Fruit fly (Drosophila melanogaster): Measurements from ENCODE around the gene CG14304.

The CG14304 gene

dm6 chr3R:18585259-18585858 lies 35.8 kb downstream of the CG14304 start (continued):
- no peak for TF ChIP-seq CG6272 (GFP tag; IDR thresholded peaks at IDR 0.05)
- TF ChIP-seq hkb (optimal IDR thresholded peaks at IDR 0.05) = peak; percentile 19
- TF ChIP-seq hkb (GFP tag; IDR thresholded peaks at IDR 0.05) = no peak
- no peak for TF ChIP-seq Sry-δ (GFP tag; optimal IDR thresholded peaks at IDR 0.05)
- peak; percentile 33 for TF ChIP-seq CG2120 (GFP tag; optimal IDR thresholded peaks at IDR 0.05)
- no peak for TF ChIP-seq CG16813 (GFP tag; IDR thresholded peaks at IDR 0.05; ENCODE audit: partially characterized antibody)
- TF ChIP-seq mam (GFP tag; optimal IDR thresholded peaks at IDR 0.05) = peak; percentile 19
- 0 out of 2 replicates have a peak, but pooled peaks have one; percentile 15 for TF ChIP-seq NFAT (GFP tag; IDR thresholded peaks at IDR 0.05)
- TF ChIP-seq NfI (GFP tag; optimal IDR thresholded peaks at IDR 0.05) = peak; percentile 23
- TF ChIP-seq Bteb2 (GFP tag; optimal IDR thresholded peaks at IDR 0.05) = peak; percentile 30
- peak; percentile 33 for TF ChIP-seq MTF-1 (GFP tag; optimal IDR thresholded peaks at IDR 0.05; ENCODE audit: borderline replicate concordance)
- peak; percentile 44 for TF ChIP-seq Dref (GFP tag; IDR thresholded peaks at IDR 0.05)
- no peak for TF ChIP-seq ATbp (GFP tag; optimal IDR thresholded peaks at IDR 0.05)
- TF ChIP-seq bowl (GFP tag; IDR thresholded peaks at IDR 0.05) = no peak
- no peak for TF ChIP-seq sisA (GFP tag; IDR thresholded peaks at IDR 0.05)
- no peak for TF ChIP-seq lola (GFP tag; optimal IDR thresholded peaks at IDR 0.05)
- TF ChIP-seq zen (tag; optimal IDR thresholded peaks at IDR 0.05) = no peak
- no peak for TF ChIP-seq CG34422 (GFP tag; IDR thresholded peaks at IDR 0.05)
- TF ChIP-seq CG2199 (GFP tag; IDR thresholded peaks at IDR 0.05) = peak; percentile 66; the same call in 1 of the 3 replicates
- TF ChIP-seq kni (GFP tag; optimal IDR thresholded peaks at IDR 0.05) = no peak
- no peak for TF ChIP-seq CG18764 (GFP tag; optimal IDR thresholded peaks at IDR 0.05)
- TF ChIP-seq CG18476 (GFP tag; optimal IDR thresholded peaks at IDR 0.05) = no peak
- peak; percentile 55; the same call in 1 of the 2 replicates for TF ChIP-seq CG32532 (GFP tag; IDR thresholded peaks at IDR 0.05)
- TF ChIP-seq Hmr (GFP tag; optimal IDR thresholded peaks at IDR 0.05) = no peak
- TF ChIP-seq gro (GFP tag; optimal IDR thresholded peaks at IDR 0.05) = no peak
- peak; percentile 64 for TF ChIP-seq CG34224 (GFP tag; IDR thresholded peaks at IDR 0.05; ENCODE audit: partially characterized antibody)
- 0 out of 3 replicates have a peak, but pooled peaks have one; percentile 8 for TF ChIP-seq CG14860 (GFP tag; IDR thresholded peaks at IDR 0.05; ENCODE audit: partially characterized antibody)
- no peak for TF ChIP-seq CG17612 (GFP tag; IDR thresholded peaks at IDR 0.05)
- TF ChIP-seq yki (optimal IDR thresholded peaks at IDR 0.05) = peak; percentile 83
- no peak for TF ChIP-seq CG12744 (GFP tag; optimal IDR thresholded peaks at IDR 0.05)
- TF ChIP-seq HLH4C (GFP tag; IDR thresholded peaks at IDR 0.05; ENCODE audit: partially characterized antibody) = peak; percentile 74
- TF ChIP-seq CkIIα-i1 (GFP tag; IDR thresholded peaks at IDR 0.05) = no peak
- no peak for TF ChIP-seq Abd-B (GFP tag; optimal IDR thresholded peaks at IDR 0.05)
- TF ChIP-seq CG3163 (GFP tag; optimal IDR thresholded peaks at IDR 0.05) = peak; percentile 100
- 0 out of 3 replicates have a peak, but pooled peaks have one; percentile 41 for TF ChIP-seq gce (GFP tag; IDR thresholded peaks at IDR 0.05)
- peak; percentile 2 for TF ChIP-seq trem (tag; optimal IDR thresholded peaks at IDR 0.05)
- TF ChIP-seq h (optimal IDR thresholded peaks at IDR 0.05) = no peak
- TF ChIP-seq sob (GFP tag; IDR thresholded peaks at IDR 0.05) = no peak
- TF ChIP-seq CG17912 (GFP tag; optimal IDR thresholded peaks at IDR 0.05) = no peak
- TF ChIP-seq pros (GFP tag; optimal IDR thresholded peaks at IDR 0.05) = no peak
- peak; percentile 10 for TF ChIP-seq CG1233 (GFP tag; optimal IDR thresholded peaks at IDR 0.05)
- no peak for TF ChIP-seq CG10209 (GFP tag; optimal IDR thresholded peaks at IDR 0.05)
- no peak for TF ChIP-seq CG12942 (GFP tag; optimal IDR thresholded peaks at IDR 0.05)
- TF ChIP-seq Gsc (GFP tag; IDR thresholded peaks at IDR 0.05) = no peak
- TF ChIP-seq CG4328 (GFP tag; optimal IDR thresholded peaks at IDR 0.05) = no peak
- peak; percentile 90 to 97 for TF ChIP-seq Trl (optimal IDR thresholded peaks at IDR 0.05)
- no peak for TF ChIP-seq Trl (GFP tag; optimal IDR thresholded peaks at IDR 0.05)
- no peak for TF ChIP-seq Oaz (GFP tag; IDR thresholded peaks at IDR 0.05)
- no peak for TF ChIP-seq Vsx1 (GFP tag; optimal IDR thresholded peaks at IDR 0.05)
- TF ChIP-seq Chrac-16 (GFP tag; optimal IDR thresholded peaks at IDR 0.05) = no peak
- no peak for TF ChIP-seq sim (GFP tag; IDR thresholded peaks at IDR 0.05)
